Fruit fly (Drosophila melanogaster) whole organism, pupa: ENCODE data around the gene CG12290.

Experiments used
- CG10348 ChIP-seq: fragments of 200-800 bp; sonication (Bioruptor generic); IDR thresholded peaks from 2 replicates; pipeline ENCODE4 v1.3.6; 2022; ENCODE audit warnings: missing biosample characterization, missing genetic modification characterization
- CG12605 ChIP-seq: fragments of 200-800 bp; sonication (Bioruptor generic); IDR thresholded peaks from 2 replicates; pipeline ENCODE4 v1.3.6; 2022; ENCODE audit warnings: missing biosample characterization, missing genetic modification characterization
- CG15710 ChIP-seq: fragments of 200-800 bp; sonication (Bioruptor generic); optimal IDR thresholded peaks from 2 replicates; lab custom pipeline; 2018; ENCODE audit warnings: missing biosample characterization, mild to moderate bottlenecking, missing genetic modification characterization, moderate library complexity
- CG4496 ChIP-seq: fragments of 200-800 bp; sonication (Bioruptor generic); IDR thresholded peaks from 3 replicates; pipeline ENCODE4 v1.3.6; 2022; ENCODE audit warnings: missing biosample characterization, missing genetic modification characterization
- CG9948 ChIP-seq: fragments of 200-800 bp; sonication (Bioruptor generic); optimal IDR thresholded peaks from 2 replicates; lab custom pipeline; 2018; ENCODE audit warnings: missing biosample characterization, mild to moderate bottlenecking, missing genetic modification characterization, moderate library complexity
- D1 ChIP-seq: fragments of 200-800 bp; sonication (Bioruptor generic); optimal IDR thresholded peaks from 2 replicates; lab custom pipeline; 2018; ENCODE audit warnings: missing biosample characterization, mild to moderate bottlenecking, missing genetic modification characterization, moderate library complexity
- EcR ChIP-seq: fragments of 200-800 bp; sonication (Bioruptor generic); optimal IDR thresholded peaks from 3 replicates; lab custom pipeline; 2019; ENCODE audit warnings: missing biosample characterization, missing genetic modification characterization, mild to moderate bottlenecking, moderate library complexity, missing genetic modification reagents
- Ets98B ChIP-seq: fragments of 200-800 bp; sonication (Bioruptor generic); IDR thresholded peaks from 2 replicates; pipeline ENCODE4 v1.3.6; 2022; ENCODE audit warnings: missing biosample characterization, missing genetic modification characterization
- Pif1A ChIP-seq: fragments of 200-800 bp; sonication (Bioruptor generic); optimal IDR thresholded peaks from 3 replicates; lab custom pipeline; 2016; ENCODE audit warnings: missing biosample characterization, missing genetic modification characterization
- Pif1B ChIP-seq: fragments of 200-800 bp; sonication (Bioruptor generic); optimal IDR thresholded peaks from 3 replicates; lab custom pipeline; 2016; ENCODE audit warnings: missing biosample characterization, missing genetic modification characterization
- Snoo ChIP-seq: fragments of 200-800 bp; sonication (Bioruptor generic); optimal IDR thresholded peaks from 3 replicates; lab custom pipeline; 2017; ENCODE audit warnings: missing biosample characterization, mild to moderate bottlenecking, missing genetic modification characterization, inconsistent platforms
- rn ChIP-seq: fragments of 200-800 bp; sonication (Bioruptor generic); IDR thresholded peaks from 2 replicates; pipeline ENCODE4 v1.3.6; 2022; ENCODE audit warnings: missing biosample characterization, missing genetic modification characterization

DNA sequence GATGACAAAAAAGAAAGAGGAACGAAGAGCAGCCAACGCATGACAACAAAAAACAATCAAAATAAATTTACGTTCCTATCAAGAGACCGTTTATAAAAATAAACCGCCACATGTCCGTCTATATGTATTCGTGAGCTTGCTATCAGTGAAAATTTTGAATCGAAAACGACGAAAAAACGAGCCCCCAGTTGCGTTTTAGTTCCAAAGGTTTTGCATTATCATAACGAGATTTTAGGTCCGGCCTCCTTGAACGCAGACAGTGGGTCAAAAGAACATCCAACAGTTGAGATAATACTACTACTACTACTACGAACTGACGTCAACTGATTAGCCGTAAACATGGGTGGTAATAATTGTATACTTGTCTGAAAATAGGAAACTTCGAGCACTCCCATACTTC, 29.8 kb downstream of the CG12290 start:
- TF ChIP-seq Ets98B (no peak), CG12605 (GFP tag; lab: Robert Waterston, UW) (no peak), CG9948 (tag; lab: Kevin White, UChicago) (no peak), CG15710 (tag; lab: Kevin White, UChicago) (no peak), Snoo (tag; lab: Kevin White, UChicago) (no peak), rn (no peak), Pif1B (GFP tag; lab: Kevin White, UChicago) (no peak), Pif1A (GFP tag; lab: Kevin White, UChicago) (no peak), EcR (GFP tag; lab: Kevin White, UChicago) (no peak), D1 (tag; lab: Kevin White, UChicago) (no peak), CG4496 (GFP tag; lab: Robert Waterston, UW) (no peak), CG10348 (GFP tag; lab: Robert Waterston, UW) (no peak)
